Fruit fly (Drosophila melanogaster) whole organism, embryonic: ENCODE results near the gene Nepl21.

ENCODE experiments used
- BEAF-32 ChIP-seq: fragments of 200-800 bp; sonication (Bioruptor generic); optimal IDR thresholded peaks from 3 replicates; lab custom pipeline; 2017; ENCODE audit warnings: missing biosample characterization, missing genetic modification characterization, mild to moderate bottlenecking, moderate library complexity, missing genetic modification reagents
- Bgb ChIP-seq: fragments of 200-800 bp; sonication (Bioruptor generic); IDR thresholded peaks from 2 replicates; pipeline ENCODE4 v1.3.6; 2022; ENCODE audit warnings: missing biosample characterization, missing genetic modification characterization; ENCODE audit not compliant: partially characterized antibody
- CG10147 ChIP-seq: fragments of 200-800 bp; sonication (Bioruptor generic); optimal IDR thresholded peaks from 2 replicates; lab custom pipeline; 2019; ENCODE audit warnings: missing biosample characterization, mild to moderate bottlenecking, missing genetic modification characterization, moderate library complexity
- CG10565 ChIP-seq: fragments of 200-800 bp; sonication (Bioruptor generic); optimal IDR thresholded peaks from 3 replicates; lab custom pipeline; 2016; ENCODE audit warnings: missing biosample characterization, mild to moderate bottlenecking, missing genetic modification characterization
- CG11560 ChIP-seq: fragments of 200-800 bp; sonication (Bioruptor generic); IDR thresholded peaks from 3 replicates; pipeline ENCODE4 v1.3.6; 2022; ENCODE audit warnings: missing biosample characterization, missing genetic modification characterization
- CG13424 ChIP-seq: fragments of 200-800 bp; sonication (Bioruptor generic); optimal IDR thresholded peaks from 2 replicates; lab custom pipeline; 2019; ENCODE audit warnings: missing biosample characterization, mild to moderate bottlenecking, missing genetic modification characterization, moderate library complexity
- CG13624 ChIP-seq: fragments of 200-800 bp; sonication (Bioruptor generic); optimal IDR thresholded peaks from 2 replicates; lab custom pipeline; 2016; ENCODE audit warnings: missing biosample characterization, missing genetic modification characterization
- CG13894 ChIP-seq: fragments of 200-800 bp; sonication (Bioruptor generic); optimal IDR thresholded peaks from 3 replicates; lab custom pipeline; 2018; ENCODE audit warnings: missing biosample characterization, mild to moderate bottlenecking, missing genetic modification characterization, moderate library complexity
- CG18764 ChIP-seq: fragments of 200-800 bp; sonication (Bioruptor generic); optimal IDR thresholded peaks from 3 replicates; lab custom pipeline; 2016; ENCODE audit warnings: missing biosample characterization, missing genetic modification characterization
- CG32767 ChIP-seq: fragments of 200-800 bp; sonication (Bioruptor generic); IDR thresholded peaks from 2 replicates; pipeline ENCODE4 v1.3.6; 2022; ENCODE audit warnings: missing biosample characterization, missing genetic modification characterization
- CG33213 ChIP-seq: fragments of 200-800 bp; sonication (Bioruptor generic); optimal IDR thresholded peaks from 3 replicates; lab custom pipeline; 2016; ENCODE audit warnings: missing biosample characterization, missing genetic modification characterization
- CG4730 ChIP-seq: fragments of 200-800 bp; sonication (Bioruptor generic); IDR thresholded peaks from 2 replicates; pipeline ENCODE4 v1.3.6; 2022; ENCODE audit warnings: missing biosample characterization, missing genetic modification characterization
- CG4820 ChIP-seq: fragments of 200-800 bp; sonication (Bioruptor generic); optimal IDR thresholded peaks from 3 replicates; lab custom pipeline; 2016; ENCODE audit warnings: missing biosample characterization, missing genetic modification characterization
- CG4854 ChIP-seq: fragments of 200-800 bp; sonication (Bioruptor generic); optimal IDR thresholded peaks from 2 replicates; lab custom pipeline; 2016; ENCODE audit warnings: missing biosample characterization, missing genetic modification characterization, inconsistent platforms
- CG5245 ChIP-seq: fragments of 200-800 bp; sonication (Bioruptor generic); optimal IDR thresholded peaks from 3 replicates; lab custom pipeline; 2016; ENCODE audit warnings: missing biosample characterization, missing genetic modification characterization
- CG5953 ChIP-seq: fragments of 200-800 bp; sonication (Bioruptor generic); IDR thresholded peaks from 2 replicates; pipeline ENCODE4 v1.3.6; 2022; ENCODE audit warnings: missing biosample characterization, missing genetic modification characterization
- CG6854 ChIP-seq: fragments of 200-800 bp; sonication (Bioruptor generic); optimal IDR thresholded peaks from 3 replicates; lab custom pipeline; 2017; ENCODE audit warnings: missing biosample characterization, mild to moderate bottlenecking, missing genetic modification characterization
- CG7928 ChIP-seq: fragments of 200-800 bp; sonication (Bioruptor generic); optimal IDR thresholded peaks from 2 replicates; lab custom pipeline; 2017; ENCODE audit warnings: missing biosample characterization, mild to moderate bottlenecking, missing genetic modification characterization
- CG8089 ChIP-seq: fragments of 200-800 bp; sonication (Bioruptor generic); optimal IDR thresholded peaks from 3 replicates; lab custom pipeline; 2016; ENCODE audit warnings: missing biosample characterization, missing genetic modification characterization
- CG9437 ChIP-seq: fragments of 200-800 bp; sonication (Bioruptor generic); optimal IDR thresholded peaks from 2 replicates; lab custom pipeline; 2018; ENCODE audit warnings: missing biosample characterization, mild to moderate bottlenecking, missing genetic modification characterization
- CHES-1-like ChIP-seq: fragments of 200-800 bp; sonication (Bioruptor generic); optimal IDR thresholded peaks from 2 replicates; lab custom pipeline; 2016; ENCODE audit warnings: missing biosample characterization, missing genetic modification characterization
- Dek ChIP-seq: fragments of 200-800 bp; sonication (Bioruptor generic); optimal IDR thresholded peaks from 3 replicates; lab custom pipeline; 2019; ENCODE audit warnings: missing biosample characterization, mild to moderate bottlenecking, missing genetic modification characterization, moderate library complexity
- Dp ChIP-seq: fragments of 200-800 bp; sonication (Bioruptor generic); optimal IDR thresholded peaks from 2 replicates; lab custom pipeline; 2018; ENCODE audit warnings: missing biosample characterization, mild to moderate bottlenecking, missing genetic modification characterization, moderate library complexity
- Fer1 ChIP-seq: fragments of 200-800 bp; sonication (Bioruptor generic); optimal IDR thresholded peaks from 2 replicates; lab custom pipeline; 2017; ENCODE audit warnings: missing biosample characterization, mild to moderate bottlenecking, missing genetic modification characterization
- Lhr ChIP-seq: fragments of 200-800 bp; sonication (Bioruptor generic); optimal IDR thresholded peaks from 3 replicates; lab custom pipeline; 2017; ENCODE audit warnings: mild to moderate bottlenecking, missing biosample characterization, missing genetic modification reagents, missing genetic modification characterization
- Oaz ChIP-seq: fragments of 200-800 bp; sonication (Bioruptor generic); IDR thresholded peaks from 2 replicates; pipeline ENCODE4 v1.3.6; 2022; ENCODE audit warnings: missing biosample characterization, missing genetic modification characterization
- Vsx1 ChIP-seq: fragments of 200-800 bp; sonication (Bioruptor generic); optimal IDR thresholded peaks from 2 replicates; lab custom pipeline; 2017; ENCODE audit warnings: missing biosample characterization, mild to moderate bottlenecking, missing genetic modification characterization, missing genetic modification reagents
- aop ChIP-seq: fragments of 200-800 bp; sonication (Bioruptor generic); IDR thresholded peaks from 2 replicates; pipeline ENCODE4 v1.3.6; 2022; ENCODE audit warnings: missing biosample characterization, missing genetic modification characterization
- ase ChIP-seq: fragments of 200-800 bp; sonication (Bioruptor generic); IDR thresholded peaks from 3 replicates; pipeline ENCODE4 v1.3.6; 2022; ENCODE audit warnings: missing biosample characterization, missing genetic modification characterization
- caup ChIP-seq: fragments of 200-800 bp; sonication (Bioruptor generic); optimal IDR thresholded peaks from 3 replicates; lab custom pipeline; 2017; ENCODE audit warnings: missing biosample characterization, mild to moderate bottlenecking, missing genetic modification characterization, moderate library complexity; ENCODE audit not compliant: severe bottlenecking
- chinmo ChIP-seq: fragments of 200-800 bp; sonication (Bioruptor generic); IDR thresholded peaks from 4 replicates; pipeline ENCODE4 v1.3.6; 2022; ENCODE audit warnings: missing biosample characterization, missing genetic modification characterization; ENCODE audit not compliant: partially characterized antibody
- chn ChIP-seq: fragments of 200-800 bp; sonication (Bioruptor generic); optimal IDR thresholded peaks from 2 replicates; lab custom pipeline; 2016; ENCODE audit warnings: missing biosample characterization, missing genetic modification characterization
- corto ChIP-seq: fragments of 200-800 bp; sonication (Bioruptor generic); optimal IDR thresholded peaks from 2 replicates; lab custom pipeline; 2016; ENCODE audit warnings: missing biosample characterization, mild to moderate bottlenecking, missing genetic modification characterization, moderate library complexity
- croc ChIP-seq: fragments of 200-800 bp; sonication (Bioruptor generic); conservative IDR thresholded peaks from 3 replicates; pipeline ENCODE4 v1.3.6; 2022; ENCODE audit warnings: missing biosample characterization, missing genetic modification characterization
- da ChIP-seq: fragments of 200-800 bp; sonication (Bioruptor generic); optimal IDR thresholded peaks from 2 replicates; lab custom pipeline; 2016; ENCODE audit warnings: missing biosample characterization, missing genetic modification characterization
- dm ChIP-seq: fragments of 200-800 bp; sonication (Bioruptor generic); optimal IDR thresholded peaks from 3 replicates; lab custom pipeline; 2016; ENCODE audit warnings: missing biosample characterization, missing genetic modification characterization
- fd102C ChIP-seq: fragments of 200-800 bp; sonication (Bioruptor generic); optimal IDR thresholded peaks from 2 replicates; lab custom pipeline; 2018; ENCODE audit warnings: missing biosample characterization, mild to moderate bottlenecking, missing genetic modification characterization, moderate library complexity
- gem ChIP-seq: fragments of 200-800 bp; sonication (Bioruptor generic); optimal IDR thresholded peaks from 2 replicates; lab custom pipeline; 2019; ENCODE audit warnings: missing biosample characterization, mild to moderate bottlenecking, missing genetic modification characterization, moderate library complexity
- grn ChIP-seq: fragments of 200-800 bp; sonication (Bioruptor generic); optimal IDR thresholded peaks from 3 replicates; lab custom pipeline; 2017; ENCODE audit warnings: missing biosample characterization, missing genetic modification characterization
- gsb ChIP-seq: fragments of 200-800 bp; sonication (Bioruptor generic); IDR thresholded peaks from 2 replicates; pipeline ENCODE4 v1.3.6; 2022; ENCODE audit warnings: missing biosample characterization, missing genetic modification characterization
- hbn ChIP-seq: fragments of 200-800 bp; sonication (Bioruptor generic); IDR thresholded peaks from 2 replicates; pipeline ENCODE4 v1.3.6; 2022; ENCODE audit warnings: missing biosample characterization, missing genetic modification characterization; ENCODE audit not compliant: partially characterized antibody
- jigr1 ChIP-seq: fragments of 200-800 bp; sonication (Bioruptor generic); IDR thresholded peaks from 3 replicates; pipeline ENCODE4 v1.3.6; 2022; ENCODE audit warnings: missing biosample characterization, missing genetic modification characterization
- ken ChIP-seq: fragments of 200-800 bp; sonication (Bioruptor generic); IDR thresholded peaks from 3 replicates; pipeline ENCODE4 v1.3.6; 2022; ENCODE audit warnings: missing biosample characterization, missing genetic modification characterization
- kni ChIP-seq: fragments of 200-800 bp; sonication (Bioruptor generic); optimal IDR thresholded peaks from 3 replicates; lab custom pipeline; 2017; ENCODE audit warnings: mild to moderate bottlenecking, missing biosample characterization, missing genetic modification reagents, missing genetic modification characterization
- knrl ChIP-seq: fragments of 200-800 bp; sonication (Bioruptor generic); IDR thresholded peaks from 3 replicates; pipeline ENCODE4 v1.3.6; 2022; ENCODE audit warnings: missing biosample characterization, missing genetic modification characterization; ENCODE audit not compliant: partially characterized antibody
- lab ChIP-seq: fragments of 200-800 bp; sonication (Bioruptor generic); optimal IDR thresholded peaks from 3 replicates; lab custom pipeline; 2017; ENCODE audit warnings: missing biosample characterization, missing genetic modification characterization, mild to moderate bottlenecking, moderate library complexity, missing genetic modification reagents
- otp ChIP-seq: fragments of 200-800 bp; sonication (Bioruptor generic); IDR thresholded peaks from 3 replicates; pipeline ENCODE4, ENCODE4 v1.3.6; 2022; ENCODE audit warnings: missing biosample characterization, missing genetic modification characterization
- sima ChIP-seq: fragments of 200-800 bp; sonication (Bioruptor generic); optimal IDR thresholded peaks from 2 replicates; lab custom pipeline; 2016; ENCODE audit warnings: missing biosample characterization, missing genetic modification characterization
- tin ChIP-seq: fragments of 200-800 bp; sonication (Bioruptor generic); optimal IDR thresholded peaks from 3 replicates; lab custom pipeline; 2016; ENCODE audit warnings: missing biosample characterization, missing genetic modification characterization

The Nepl21 gene

DNA sequence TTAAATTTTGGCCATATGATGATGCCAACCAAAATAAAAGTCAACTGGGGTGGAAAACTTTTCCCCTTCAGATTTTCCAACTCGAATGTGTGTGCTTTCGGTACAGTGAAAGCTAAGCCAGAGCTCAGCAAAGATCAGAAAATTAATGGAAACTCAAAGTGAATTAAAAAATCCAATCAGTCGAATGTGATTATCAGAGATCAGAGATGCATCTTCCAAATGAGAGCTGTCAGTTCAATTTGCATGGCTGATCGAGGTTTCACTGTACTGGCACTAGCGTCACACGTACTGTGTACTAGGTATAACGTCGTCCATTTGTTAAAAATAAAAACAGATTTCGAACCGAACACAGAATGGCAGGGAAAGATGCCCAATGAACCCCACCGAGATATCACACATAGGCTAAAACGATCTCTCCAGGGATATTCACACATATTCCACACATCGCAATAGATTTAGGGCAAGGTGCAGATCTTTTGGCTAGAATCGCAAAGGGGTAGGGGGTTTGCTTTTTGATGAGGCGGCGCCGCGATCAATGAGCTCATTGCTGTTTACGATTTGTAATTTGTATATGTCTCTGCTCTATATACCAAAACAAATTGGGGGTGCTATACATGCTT, 21.4 kb downstream of the Nepl21 start (continued):
- TF ChIP-seq CG5953 (GFP tag; lab: Robert Waterston, UW): peak; percentile 66
- TF ChIP-seq CG18764 (GFP tag; lab: Kevin White, UChicago): peak; percentile 46
- TF ChIP-seq lab: peak; percentile 74
- TF ChIP-seq otp (GFP tag; lab: Robert Waterston, UW): peak; percentile 70; the same call in 2 of the 3 replicates
- no peak; the same call in 2 of the 3 replicates for TF ChIP-seq croc (GFP tag; lab: Robert Waterston, UW)
- TF ChIP-seq CG9437 (GFP tag; lab: Kevin White, UChicago): peak; percentile 4
- peak; percentile 67; the same call in 1 of the 2 replicates for TF ChIP-seq gsb (GFP tag; lab: Robert Waterston, UW)
- TF ChIP-seq CG13894 (tag; lab: Kevin White, UChicago): no peak
- TF ChIP-seq CG32767: no peak; the same call in 1 of the 2 replicates
- peak; percentile 57 for TF ChIP-seq caup (GFP tag; lab: Kevin White, UChicago)
- no peak for TF ChIP-seq sima (GFP tag; lab: Kevin White, UChicago)
- TF ChIP-seq tin: peak; percentile 65
- TF ChIP-seq fd102C: no peak
- TF ChIP-seq chn (GFP tag; lab: Kevin White, UChicago): peak; percentile 79
- no peak for TF ChIP-seq CG7928 (GFP tag; lab: Kevin White, UChicago)
- TF ChIP-seq CG10147 (GFP tag; lab: Kevin White, UChicago): peak; percentile 49
- peak; percentile 88 for TF ChIP-seq CG13624 (GFP tag; lab: Kevin White, UChicago)
- TF ChIP-seq Lhr (GFP tag; lab: Kevin White, UChicago): no peak
- TF ChIP-seq CG11560 (tag; lab: Robert Waterston, UW): peak; percentile 68
- peak; percentile 68 for TF ChIP-seq Dek (tag; lab: Kevin White, UChicago)
- TF ChIP-seq knrl (GFP tag; lab: Robert Waterston, UW): no peak
- peak; percentile 83 for TF ChIP-seq gem
- TF ChIP-seq ase (GFP tag; lab: Robert Waterston, UW): peak; percentile 63; the same call in 1 of the 3 replicates
- peak; percentile 75 for TF ChIP-seq CG13424 (tag; lab: Kevin White, UChicago)
- TF ChIP-seq CG8089 (GFP tag; lab: Kevin White, UChicago): peak; percentile 59
- TF ChIP-seq Dp (GFP tag; lab: Kevin White, UChicago): no peak
- no peak for TF ChIP-seq Fer1 (GFP tag; lab: Kevin White, UChicago)
- no peak for TF ChIP-seq chinmo (GFP tag; lab: Robert Waterston, UW)
- peak; percentile 22 for TF ChIP-seq CG5245
- peak; percentile 11 for TF ChIP-seq dm (GFP tag; lab: Kevin White, UChicago)
- no peak for TF ChIP-seq kni (GFP tag; lab: Kevin White, UChicago)
- TF ChIP-seq CG6854 (GFP tag; lab: Kevin White, UChicago): peak; percentile 31
- no peak for TF ChIP-seq CG4854 (GFP tag; lab: Kevin White, UChicago)
- peak; percentile 70 for TF ChIP-seq Oaz (GFP tag; lab: Robert Waterston, UW)
- peak; percentile 78 for TF ChIP-seq CG4730
- TF ChIP-seq corto (GFP tag; lab: Kevin White, UChicago): no peak
- TF ChIP-seq grn (GFP tag; lab: Kevin White, UChicago): no peak
- no peak for TF ChIP-seq BEAF-32
- TF ChIP-seq Vsx1 (GFP tag; lab: Kevin White, UChicago): no peak
- TF ChIP-seq CG33213: peak; percentile 71
- no peak; the same call in 2 of the 3 replicates for TF ChIP-seq jigr1
- no peak for TF ChIP-seq Bgb (GFP tag; lab: Robert Waterston, UW)
- peak; percentile 78 for TF ChIP-seq ken (GFP tag; lab: Robert Waterston, UW)
- TF ChIP-seq aop: peak; percentile 64; the same call in 1 of the 2 replicates
- no peak for TF ChIP-seq CG10565 (GFP tag; lab: Kevin White, UChicago)
- peak; percentile 86 for TF ChIP-seq CHES-1-like
- no peak for TF ChIP-seq hbn (GFP tag; lab: Robert Waterston, UW)
- TF ChIP-seq CG4820 (GFP tag; lab: Kevin White, UChicago): peak; percentile 33
- peak; percentile 49 for TF ChIP-seq da
